Worm (Caenorhabditis elegans): ENCODE data around the gene F01G10.10.

The F01G10.10 gene

DNA sequence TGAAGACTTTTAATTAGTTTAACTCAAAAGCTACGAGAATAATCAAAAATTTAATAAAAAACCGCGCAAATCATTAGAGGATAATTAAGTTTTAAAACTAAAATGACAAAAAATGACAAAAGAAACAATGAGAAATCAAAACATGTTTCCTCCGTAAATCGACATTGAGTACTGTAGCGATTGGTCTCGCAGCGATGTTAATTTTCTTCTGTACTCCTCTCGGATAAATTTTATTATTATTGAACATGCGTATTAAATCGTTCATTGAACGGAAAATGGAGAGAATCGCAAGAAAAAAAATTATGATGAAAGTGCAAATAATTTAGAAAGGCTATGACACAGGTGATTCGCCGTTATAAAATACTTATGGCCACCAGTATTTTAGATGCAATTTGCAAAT lies 39.4 kb downstream of the F01G10.10 start:
- TF ChIP-seq tbx-8 (GFP tag; optimal IDR thresholded peaks at IDR 0.05): no peak
- no peak for TF ChIP-seq ceh-43 (GFP tag; optimal IDR thresholded peaks at IDR 0.05)
- no peak for TF ChIP-seq nhr-2 (tag; optimal IDR thresholded peaks at IDR 0.05)
- no peak for TF ChIP-seq unc-39 (tag; optimal IDR thresholded peaks at IDR 0.05)
- TF ChIP-seq elt-3 (tag; optimal IDR thresholded peaks at IDR 0.05): no peak
- no peak for TF ChIP-seq mab-5 (tag; optimal IDR thresholded peaks at IDR 0.05)
- TF ChIP-seq sptf-1 (tag; optimal IDR thresholded peaks at IDR 0.05): no peak
- TF ChIP-seq nhr-12 (tag; optimal IDR thresholded peaks at IDR 0.05): no peak
- TF ChIP-seq hlh-1 (tag; optimal IDR thresholded peaks at IDR 0.05): no peak
- TF ChIP-seq mep-1 (tag; optimal IDR thresholded peaks at IDR 0.05): no peak
- no peak for TF ChIP-seq lin-32 (GFP tag; optimal IDR thresholded peaks at IDR 0.05)
- TF ChIP-seq M03D4.4 (tag; optimal IDR thresholded peaks at IDR 0.05): no peak
- no peak for TF ChIP-seq pha-4 (tag; optimal IDR thresholded peaks at IDR 0.05)

DNA sequence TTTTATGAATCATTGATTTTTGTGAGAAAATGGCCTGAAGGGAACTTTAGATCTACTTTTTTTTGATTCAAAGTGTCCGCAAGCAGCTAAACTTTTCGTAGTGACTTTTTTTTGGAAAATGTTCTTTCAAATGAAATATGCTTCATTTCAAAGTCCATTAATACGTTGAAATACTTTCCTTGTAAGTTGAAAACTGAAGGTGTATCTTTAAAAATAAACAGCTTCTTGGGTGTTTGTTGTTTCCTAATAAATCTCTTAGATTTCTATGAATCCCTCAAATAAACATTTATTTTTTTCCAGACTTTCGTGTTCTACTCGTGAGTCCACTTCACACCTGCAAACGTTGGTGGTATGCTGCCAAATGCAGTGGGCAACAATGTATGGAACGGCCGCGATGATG lies 40.7 kb downstream of the F01G10.10 start, which contains the start of gene ebax-1:
ebax-1 (plus strand) TSS at position 301 of the 400 bp plus-strand sequence.
- TF ChIP-seq cnd-1 (tag; optimal IDR thresholded peaks at IDR 0.05): no peak
- no peak for TF ChIP-seq unc-62 (GFP tag; optimal IDR thresholded peaks at IDR 0.05)
- no peak for TF ChIP-seq unc-39 (tag; optimal IDR thresholded peaks at IDR 0.05)
- TF ChIP-seq ham-2 (GFP tag; optimal IDR thresholded peaks at IDR 0.05): no peak
- TF ChIP-seq elt-3 (tag; optimal IDR thresholded peaks at IDR 0.05): no peak
- TF ChIP-seq tbx-8 (GFP tag; optimal IDR thresholded peaks at IDR 0.05): no peak
- no peak for TF ChIP-seq sem-2 (GFP tag; optimal IDR thresholded peaks at IDR 0.05)
- no peak for TF ChIP-seq ceh-43 (GFP tag; optimal IDR thresholded peaks at IDR 0.05)
- no peak for TF ChIP-seq elt-1 (tag; optimal IDR thresholded peaks at IDR 0.05; ENCODE audit: borderline replicate concordance, insufficient read depth)
- no peak for TF ChIP-seq nhr-12 (tag; optimal IDR thresholded peaks at IDR 0.05)
- TF ChIP-seq mls-2 (tag; optimal IDR thresholded peaks at IDR 0.05): no peak
- TF ChIP-seq zip-8 (tag; optimal IDR thresholded peaks at IDR 0.05): no peak
- no peak for TF ChIP-seq ceh-83 (GFP tag; optimal IDR thresholded peaks at IDR 0.05)
- TF ChIP-seq nhr-237 (tag; optimal IDR thresholded peaks at IDR 0.05): no peak
- TF ChIP-seq nhr-2 (tag; optimal IDR thresholded peaks at IDR 0.05): no peak
- TF ChIP-seq sptf-1 (tag; optimal IDR thresholded peaks at IDR 0.05): no peak
- TF ChIP-seq nhr-76 (tag; optimal IDR thresholded peaks at IDR 0.05): no peak

DNA sequence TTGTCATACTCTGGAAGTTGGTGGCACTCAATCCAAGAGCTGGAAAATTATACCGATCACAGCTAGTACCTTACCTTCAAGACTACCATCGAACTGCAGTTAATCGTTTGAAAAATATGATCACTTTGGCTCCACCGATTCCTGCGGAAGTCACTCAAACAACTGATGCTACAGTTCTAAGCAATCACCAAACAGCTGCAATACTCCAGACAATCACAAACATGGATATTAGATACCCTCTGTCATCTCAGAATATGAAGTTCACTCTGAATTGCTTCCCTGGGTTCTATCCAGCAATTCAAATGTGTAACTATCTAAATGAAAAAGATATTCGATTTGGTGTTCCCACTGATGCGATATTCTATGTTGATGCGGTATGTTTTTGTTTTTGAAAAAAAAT lies 42.6 kb downstream of the F01G10.10 start:
- no peak for TF ChIP-seq elt-1 (tag; optimal IDR thresholded peaks at IDR 0.05; ENCODE audit: borderline replicate concordance, insufficient read depth)
- no peak for TF ChIP-seq blmp-1 (tag; optimal IDR thresholded peaks at IDR 0.05)
- TF ChIP-seq elt-3 (tag; optimal IDR thresholded peaks at IDR 0.05): no peak
- TF ChIP-seq unc-62 (GFP tag; optimal IDR thresholded peaks at IDR 0.05): no peak
- TF ChIP-seq mab-5 (tag; optimal IDR thresholded peaks at IDR 0.05): no peak
- TF ChIP-seq hlh-1 (tag; optimal IDR thresholded peaks at IDR 0.05): no peak
- TF ChIP-seq nhr-237 (tag; optimal IDR thresholded peaks at IDR 0.05): no peak
- no peak for TF ChIP-seq ces-1 (GFP tag; optimal IDR thresholded peaks at IDR 0.05)
- no peak for TF ChIP-seq flh-1 (GFP tag; optimal IDR thresholded peaks at IDR 0.05)
- TF ChIP-seq sptf-1 (tag; optimal IDR thresholded peaks at IDR 0.05): no peak

DNA sequence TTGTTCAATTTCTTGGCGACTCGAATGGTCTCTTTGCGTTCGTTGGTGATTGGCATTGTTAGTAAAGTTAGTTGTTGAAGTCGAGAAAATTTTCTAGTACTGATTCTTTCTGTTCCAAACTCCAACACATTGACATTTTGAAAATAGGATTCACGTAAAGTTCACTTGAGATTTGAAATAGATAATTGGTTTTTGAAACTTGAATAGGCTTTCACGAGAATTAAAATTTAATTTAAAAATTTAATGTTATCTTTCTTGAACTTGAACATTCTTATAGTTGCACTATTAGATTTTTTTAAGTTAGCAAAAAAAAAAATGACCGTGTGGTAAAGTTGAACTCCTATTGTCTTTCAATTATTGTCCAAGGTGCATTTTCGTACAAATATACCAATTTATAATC lies 48.1 kb downstream of the F01G10.10 start, which contains the start of gene R09E10.6:
R09E10.6 (minus strand) TSS at position 101 of the 400 bp plus-strand sequence.
- TF ChIP-seq nhr-76 (tag; optimal IDR thresholded peaks at IDR 0.05): no peak
- TF ChIP-seq ceh-43 (GFP tag; optimal IDR thresholded peaks at IDR 0.05): no peak
- TF ChIP-seq ceh-83 (GFP tag; optimal IDR thresholded peaks at IDR 0.05): no peak
- no peak for TF ChIP-seq zip-8 (tag; optimal IDR thresholded peaks at IDR 0.05)
- no peak for TF ChIP-seq tbx-8 (GFP tag; optimal IDR thresholded peaks at IDR 0.05)
- TF ChIP-seq nhr-28 (tag; optimal IDR thresholded peaks at IDR 0.05): no peak
- no peak for TF ChIP-seq sptf-1 (tag; optimal IDR thresholded peaks at IDR 0.05)
- TF ChIP-seq sem-2 (GFP tag; optimal IDR thresholded peaks at IDR 0.05): no peak

DNA sequence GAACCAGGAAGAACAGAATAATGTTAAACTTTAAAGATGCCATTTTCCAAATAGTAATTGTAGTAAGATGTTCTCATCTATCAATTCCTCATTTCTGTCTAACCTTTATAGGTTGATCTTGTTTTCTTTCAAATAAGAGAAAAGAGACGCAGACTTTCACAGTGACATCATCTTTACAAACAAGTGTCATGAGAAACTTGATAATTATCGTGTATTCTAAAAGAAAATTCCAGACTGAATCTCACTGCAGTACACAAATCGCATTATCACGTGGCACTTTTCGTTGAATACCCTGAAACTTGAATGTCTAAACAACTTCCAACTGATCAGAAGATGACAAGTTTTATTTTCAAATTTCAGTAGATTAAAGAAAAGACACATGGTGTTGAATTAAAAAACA lies 49.1 kb downstream of the F01G10.10 start, which contains the start of gene R09E10.13:
R09E10.13 (minus strand) TSS at position 61 of the 400 bp plus-strand sequence.
- TF ChIP-seq mab-5 (tag; optimal IDR thresholded peaks at IDR 0.05): no peak

DNA sequence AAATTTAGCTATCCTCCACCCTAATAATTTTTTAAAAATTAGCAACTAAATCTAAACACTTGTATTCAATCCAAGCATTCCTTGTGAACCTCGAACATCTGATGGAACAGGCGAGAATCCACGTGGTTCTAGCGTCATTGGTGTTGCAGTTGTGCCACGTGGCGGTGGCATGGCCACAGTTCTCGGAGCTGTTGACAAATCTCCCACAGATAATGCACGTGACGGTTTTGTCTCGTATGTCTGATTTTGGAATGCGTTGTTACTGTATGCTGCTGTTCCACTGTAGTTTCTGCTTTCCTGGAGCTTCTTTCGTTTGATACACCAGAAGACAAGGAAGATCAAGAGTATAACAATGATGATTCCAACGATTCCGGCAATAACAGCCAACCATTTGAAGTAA lies 50.1 kb downstream of the F01G10.10 start:
- TF ChIP-seq bed-3 (GFP tag; optimal IDR thresholded peaks at IDR 0.05) (no peak), unc-120 (tag; optimal IDR thresholded peaks at IDR 0.05; ENCODE audit: poor library complexity, severe bottlenecking) (no peak), hlh-1 (tag; optimal IDR thresholded peaks at IDR 0.05) (no peak), lin-13 (tag; optimal IDR thresholded peaks at IDR 0.05) (no peak), elt-3 (tag; optimal IDR thresholded peaks at IDR 0.05) (no peak), nhr-28 (tag; optimal IDR thresholded peaks at IDR 0.05) (no peak), sem-2 (GFP tag; optimal IDR thresholded peaks at IDR 0.05) (no peak), mep-1 (tag; optimal IDR thresholded peaks at IDR 0.05) (no peak), tbx-8 (GFP tag; optimal IDR thresholded peaks at IDR 0.05) (no peak), mls-2 (tag; optimal IDR thresholded peaks at IDR 0.05) (no peak), pha-4 (tag; optimal IDR thresholded peaks at IDR 0.05) (no peak), unc-39 (tag; optimal IDR thresholded peaks at IDR 0.05) (no peak)

All from whole organism, mixed stage, embryonic.